Worm (Caenorhabditis elegans) whole organism, late embryonic: ENCODE measurements around the gene tpst-2.

Source experiments
- fkh-10 ChIP-seq: fragments of 150-350 bp; optimal IDR thresholded peaks from 2 replicates; lab custom pipeline; 2014; ENCODE audit warnings: missing biosample characterization, missing genetic modification reagents, missing genetic modification characterization
- fkh-6 ChIP-seq: sonication (generic microtip); optimal IDR thresholded peaks from 2 replicates; lab custom pipeline; 2016; ENCODE audit warnings: missing genetic modification characterization, missing compliant biosample characterization
- hlh-30 ChIP-seq: sonication (generic microtip); optimal IDR thresholded peaks from 2 replicates; lab custom pipeline; 2017; ENCODE audit warnings: antibody characterized with exemption, missing genetic modification characterization, missing compliant biosample characterization; ENCODE audit not compliant: insufficient read depth
- nhr-11 ChIP-seq: fragments of 150-350 bp; optimal IDR thresholded peaks from 2 replicates; lab custom pipeline; 2014; ENCODE audit warnings: missing biosample characterization, missing genetic modification characterization
- pax-1 ChIP-seq: fragments of 150-350 bp; optimal IDR thresholded peaks from 2 replicates; lab custom pipeline; 2014; ENCODE audit warnings: missing biosample characterization, missing genetic modification characterization
- pqm-1 ChIP-seq: sonication (generic microtip); optimal IDR thresholded peaks from 2 replicates; lab custom pipeline; 2016; ENCODE audit warnings: missing genetic modification characterization, missing compliant biosample characterization
- sox-4 ChIP-seq: sonication (generic microtip); optimal IDR thresholded peaks from 2 replicates; lab custom pipeline; 2017; ENCODE audit warnings: mild to moderate bottlenecking, missing genetic modification characterization, inconsistent platforms, missing compliant biosample characterization
- unc-86 ChIP-seq: sonication (generic microtip); optimal IDR thresholded peaks from 2 replicates; lab custom pipeline; 2016; ENCODE audit warnings: missing genetic modification characterization, missing compliant biosample characterization
- ztf-16 ChIP-seq: sonication (generic microtip); optimal IDR thresholded peaks from 2 replicates; lab custom pipeline; 2017; ENCODE audit warnings: missing genetic modification characterization, missing compliant biosample characterization

ce11 chrIII:782503-782902 lies 11.4 kb downstream of the tpst-2 start:
- TF ChIP-seq ztf-16 (tag; lab: Kevin White, UChicago) (no peak), pax-1 (tag; lab: Kevin White, UChicago) (no peak), nhr-11 (tag; lab: Kevin White, UChicago) (no peak), sox-4 (tag; lab: Kevin White, UChicago) (no peak), pqm-1 (no peak), fkh-10 (GFP tag; lab: Kevin White, UChicago) (no peak), fkh-6 (no peak), hlh-30 (tag; lab: Kevin White, UChicago) (no peak), unc-86 (tag; lab: Kevin White, UChicago) (no peak)
